Worm (Caenorhabditis elegans): ENCODE measurements around the gene skih-2.

ce11 chrIV:11145929-11146339 lies 3.8 kb upstream of the skih-2 start:
- TF ChIP-seq zag-1 (tag; optimal IDR thresholded peaks at IDR 0.05) (no peak), ZK546.5 (tag; optimal IDR thresholded peaks at IDR 0.05) (no peak)
